Fruit fly (Drosophila melanogaster) whole organism, embryonic: ENCODE results near the gene SrpRalpha.

Source experiments
- Adf1 ChIP-seq: fragments of 200-800 bp; sonication (Bioruptor generic); IDR thresholded peaks from 2 replicates; pipeline ENCODE4 v1.3.6; 2022; ENCODE audit warnings: missing biosample characterization, missing genetic modification characterization
- BtbVII ChIP-seq: fragments of 200-800 bp; sonication (Bioruptor generic); optimal IDR thresholded peaks from 3 replicates; lab custom pipeline; 2017; ENCODE audit warnings: missing biosample characterization, mild to moderate bottlenecking, missing genetic modification characterization
- CG10654 ChIP-seq: fragments of 200-800 bp; sonication (Bioruptor generic); optimal IDR thresholded peaks from 2 replicates; lab custom pipeline; 2016; ENCODE audit warnings: missing biosample characterization, missing genetic modification characterization
- CG11696 ChIP-seq: fragments of 200-800 bp; sonication (Bioruptor generic); IDR thresholded peaks from 2 replicates; pipeline ENCODE4 v1.3.6; 2022; ENCODE audit warnings: missing biosample characterization, missing genetic modification characterization
- CG15073 ChIP-seq: fragments of 200-800 bp; sonication (Bioruptor generic); optimal IDR thresholded peaks from 2 replicates; lab custom pipeline; 2016; ENCODE audit warnings: missing biosample characterization, missing genetic modification characterization
- CG15479 ChIP-seq: fragments of 200-800 bp; sonication (Bioruptor generic); optimal IDR thresholded peaks from 3 replicates; lab custom pipeline; 2019; ENCODE audit warnings: missing biosample characterization, mild to moderate bottlenecking, missing genetic modification characterization, moderate library complexity
- CG2116 ChIP-seq: fragments of 200-800 bp; sonication (Bioruptor generic); optimal IDR thresholded peaks from 3 replicates; lab custom pipeline; 2018; ENCODE audit warnings: missing biosample characterization, mild to moderate bottlenecking, missing genetic modification characterization
- CG2129 ChIP-seq: fragments of 200-800 bp; sonication (Bioruptor generic); IDR thresholded peaks from 2 replicates; pipeline ENCODE4 v1.3.6; 2022; ENCODE audit warnings: missing biosample characterization, missing genetic modification characterization; ENCODE audit not compliant: partially characterized antibody
- CG4424 ChIP-seq: fragments of 200-800 bp; sonication (Bioruptor generic); optimal IDR thresholded peaks from 3 replicates; lab custom pipeline; 2016; ENCODE audit warnings: missing biosample characterization, missing genetic modification characterization
- CG7271 ChIP-seq: fragments of 200-800 bp; sonication (Bioruptor generic); optimal IDR thresholded peaks from 2 replicates; lab custom pipeline; 2018; ENCODE audit warnings: missing biosample characterization, mild to moderate bottlenecking, missing genetic modification characterization, moderate library complexity
- CG9609 ChIP-seq: fragments of 200-800 bp; sonication (Bioruptor generic); optimal IDR thresholded peaks from 3 replicates; lab custom pipeline; 2016; ENCODE audit warnings: missing biosample characterization, missing genetic modification characterization
- CG9727 ChIP-seq: fragments of 200-800 bp; sonication (Bioruptor generic); optimal IDR thresholded peaks from 3 replicates; lab custom pipeline; 2017; ENCODE audit warnings: missing biosample characterization, mild to moderate bottlenecking, missing genetic modification characterization
- D19B ChIP-seq: fragments of 200-800 bp; sonication (Bioruptor generic); optimal IDR thresholded peaks from 2 replicates; lab custom pipeline; 2017; ENCODE audit warnings: missing biosample characterization, mild to moderate bottlenecking, missing genetic modification characterization
- Deaf1 ChIP-seq: fragments of 200-800 bp; optimal IDR thresholded peaks from 3 replicates; lab custom pipeline; 2019; ENCODE audit warnings: missing biosample characterization, mild to moderate bottlenecking, missing genetic modification characterization, moderate library complexity
- Dip3 ChIP-seq: fragments of 200-800 bp; sonication (Bioruptor generic); optimal IDR thresholded peaks from 3 replicates; lab custom pipeline; 2016; ENCODE audit warnings: missing biosample characterization, missing genetic modification characterization
- Dll ChIP-seq: fragments of 200-800 bp; sonication (Bioruptor generic); IDR thresholded peaks from 4 replicates; pipeline ENCODE4 v1.3.6; 2022; ENCODE audit warnings: missing biosample characterization, missing genetic modification characterization; ENCODE audit not compliant: partially characterized antibody
- Drgx ChIP-seq: fragments of 200-800 bp; sonication (Bioruptor generic); IDR thresholded peaks from 2 replicates; pipeline ENCODE4 v1.3.6; 2022; ENCODE audit warnings: missing biosample characterization, missing genetic modification characterization
- E2f1 ChIP-seq: fragments of 200-800 bp; sonication (Bioruptor generic); IDR thresholded peaks from 2 replicates; pipeline ENCODE4 v1.3.6; 2022; ENCODE audit warnings: missing biosample characterization, missing genetic modification characterization
- E2f2 ChIP-seq: fragments of 200-800 bp; sonication (Bioruptor generic); IDR thresholded peaks from 2 replicates; pipeline ENCODE4 v1.3.6; 2022; ENCODE audit warnings: missing biosample characterization, missing genetic modification characterization
- Mrtf ChIP-seq: fragments of 200-800 bp; sonication (Bioruptor generic); IDR thresholded peaks from 3 replicates; pipeline ENCODE4 v1.3.6; 2022; ENCODE audit warnings: missing biosample characterization, missing genetic modification characterization
- Nf-YC ChIP-seq: fragments of 200-800 bp; optimal IDR thresholded peaks from 3 replicates; lab custom pipeline; 2019; ENCODE audit warnings: missing biosample characterization, mild to moderate bottlenecking, missing genetic modification characterization, moderate library complexity
- PHDP ChIP-seq: fragments of 200-800 bp; sonication (Bioruptor generic); optimal IDR thresholded peaks from 3 replicates; lab custom pipeline; 2018; ENCODE audit warnings: missing biosample characterization, mild to moderate bottlenecking, missing genetic modification characterization, moderate library complexity
- Ravus ChIP-seq: fragments of 200-800 bp; sonication (Bioruptor generic); IDR thresholded peaks from 2 replicates; pipeline ENCODE4 v1.3.6; 2022; ENCODE audit warnings: missing biosample characterization, missing genetic modification characterization
- Ssrp ChIP-seq: fragments of 200-800 bp; sonication (Bioruptor generic); optimal IDR thresholded peaks from 2 replicates; lab custom pipeline; 2018; ENCODE audit warnings: missing biosample characterization, mild to moderate bottlenecking, missing genetic modification characterization, moderate library complexity
- ac ChIP-seq: fragments of 200-800 bp; sonication (Bioruptor generic); optimal IDR thresholded peaks from 3 replicates; lab custom pipeline; 2017; ENCODE audit warnings: missing biosample characterization, mild to moderate bottlenecking, missing genetic modification characterization
- al ChIP-seq: fragments of 200-800 bp; sonication (Bioruptor generic); IDR thresholded peaks from 2 replicates; pipeline ENCODE4 v1.3.6; 2022; ENCODE audit warnings: missing biosample characterization, missing genetic modification characterization
- ap ChIP-seq: fragments of 200-800 bp; sonication (Bioruptor generic); IDR thresholded peaks from 2 replicates; pipeline ENCODE4 v1.3.6; 2022; ENCODE audit warnings: missing biosample characterization, missing genetic modification characterization
- bab2 ChIP-seq: fragments of 200-800 bp; sonication (Bioruptor generic); optimal IDR thresholded peaks from 2 replicates; lab custom pipeline; 2016; ENCODE audit warnings: missing biosample characterization, missing genetic modification characterization
- bcd ChIP-seq: fragments of 200-800 bp; sonication (Bioruptor generic); optimal IDR thresholded peaks from 2 replicates; lab custom pipeline; 2017; ENCODE audit warnings: missing biosample characterization, mild to moderate bottlenecking, missing genetic modification characterization
- corto ChIP-seq: fragments of 200-800 bp; sonication (Bioruptor generic); optimal IDR thresholded peaks from 2 replicates; lab custom pipeline; 2016; ENCODE audit warnings: missing biosample characterization, mild to moderate bottlenecking, missing genetic modification characterization, moderate library complexity
- fd3F ChIP-seq: fragments of 200-800 bp; sonication (Bioruptor generic); optimal IDR thresholded peaks from 2 replicates; lab custom pipeline; 2018; ENCODE audit warnings: missing biosample characterization, mild to moderate bottlenecking, missing genetic modification characterization, moderate library complexity
- fu2 ChIP-seq: fragments of 200-800 bp; sonication (Bioruptor generic); optimal IDR thresholded peaks from 2 replicates; lab custom pipeline; 2016; ENCODE audit warnings: missing biosample characterization, missing genetic modification characterization
- gce ChIP-seq: fragments of 200-800 bp; sonication (Bioruptor generic); IDR thresholded peaks from 3 replicates; pipeline ENCODE4 v1.3.6; 2022; ENCODE audit warnings: missing biosample characterization, missing genetic modification characterization
- gsb-n ChIP-seq: fragments of 200-800 bp; sonication (Bioruptor generic); optimal IDR thresholded peaks from 3 replicates; lab custom pipeline; 2018; ENCODE audit warnings: missing biosample characterization, mild to moderate bottlenecking, missing genetic modification characterization
- hbn ChIP-seq: fragments of 200-800 bp; sonication (Bioruptor generic); IDR thresholded peaks from 2 replicates; pipeline ENCODE4 v1.3.6; 2022; ENCODE audit warnings: missing biosample characterization, missing genetic modification characterization; ENCODE audit not compliant: partially characterized antibody
- jing ChIP-seq: fragments of 200-800 bp; sonication (Bioruptor generic); optimal IDR thresholded peaks from 2 replicates; lab custom pipeline; 2018; ENCODE audit warnings: missing biosample characterization, mild to moderate bottlenecking, missing genetic modification characterization
- ken ChIP-seq: fragments of 200-800 bp; sonication (Bioruptor generic); IDR thresholded peaks from 3 replicates; pipeline ENCODE4 v1.3.6; 2022; ENCODE audit warnings: missing biosample characterization, missing genetic modification characterization
- mam ChIP-seq: fragments of 200-800 bp; sonication (Bioruptor generic); optimal IDR thresholded peaks from 3 replicates; lab custom pipeline; 2016; ENCODE audit warnings: missing biosample characterization, missing genetic modification characterization
- otp ChIP-seq: fragments of 200-800 bp; sonication (Bioruptor generic); IDR thresholded peaks from 3 replicates; pipeline ENCODE4, ENCODE4 v1.3.6; 2022; ENCODE audit warnings: missing biosample characterization, missing genetic modification characterization
- p53 ChIP-seq: fragments of 200-800 bp; sonication (Bioruptor generic); optimal IDR thresholded peaks from 2 replicates; lab custom pipeline; 2016; ENCODE audit warnings: missing biosample characterization, missing genetic modification characterization
- pb ChIP-seq: fragments of 200-800 bp; sonication (Bioruptor generic); optimal IDR thresholded peaks from 3 replicates; lab custom pipeline; 2016; ENCODE audit warnings: missing biosample characterization, missing genetic modification characterization
- pfk ChIP-seq: fragments of 200-800 bp; sonication (Bioruptor generic); optimal IDR thresholded peaks from 2 replicates; lab custom pipeline; 2018; ENCODE audit warnings: missing biosample characterization, mild to moderate bottlenecking, missing genetic modification characterization, moderate library complexity
- phol ChIP-seq: fragments of 200-800 bp; sonication (Bioruptor generic); optimal IDR thresholded peaks from 3 replicates; lab custom pipeline; 2018; ENCODE audit warnings: missing biosample characterization, mild to moderate bottlenecking, missing genetic modification characterization, moderate library complexity
- psq ChIP-seq: fragments of 200-800 bp; sonication (Bioruptor generic); optimal IDR thresholded peaks from 2 replicates; lab custom pipeline; 2017; ENCODE audit warnings: missing biosample characterization, missing genetic modification characterization
- pzg ChIP-seq: fragments of 200-800 bp; sonication (Bioruptor generic); optimal IDR thresholded peaks from 3 replicates; lab custom pipeline; 2018; ENCODE audit warnings: missing biosample characterization, mild to moderate bottlenecking, missing genetic modification characterization, moderate library complexity
- sens ChIP-seq: fragments of 200-800 bp; sonication (Bioruptor generic); peaks from one replicate; lab custom pipeline; 2016; ENCODE audit warnings: missing biosample characterization, missing genetic modification characterization
- shn ChIP-seq: fragments of 200-800 bp; sonication (Bioruptor generic); optimal IDR thresholded peaks from 3 replicates; lab custom pipeline; 2016; ENCODE audit warnings: missing biosample characterization, missing genetic modification characterization
- tin ChIP-seq: fragments of 200-800 bp; sonication (Bioruptor generic); optimal IDR thresholded peaks from 3 replicates; lab custom pipeline; 2016; ENCODE audit warnings: missing biosample characterization, missing genetic modification characterization
- unc-4 ChIP-seq: fragments of 200-800 bp; sonication (Bioruptor generic); IDR thresholded peaks from 2 replicates; pipeline ENCODE4 v1.3.6; 2022; ENCODE audit warnings: missing biosample characterization, missing genetic modification characterization; ENCODE audit not compliant: partially characterized antibody
- vnd ChIP-seq: fragments of 200-800 bp; sonication (Bioruptor generic); IDR thresholded peaks from 3 replicates; pipeline ENCODE4 v1.3.6; 2022; ENCODE audit warnings: missing biosample characterization, missing genetic modification characterization; ENCODE audit not compliant: partially characterized antibody
- wor ChIP-seq: fragments of 200-800 bp; sonication (Bioruptor generic); IDR thresholded peaks from 2 replicates; pipeline ENCODE4 v1.3.6; 2022; ENCODE audit warnings: missing biosample characterization, missing genetic modification characterization

The SrpRalpha gene

DNA sequence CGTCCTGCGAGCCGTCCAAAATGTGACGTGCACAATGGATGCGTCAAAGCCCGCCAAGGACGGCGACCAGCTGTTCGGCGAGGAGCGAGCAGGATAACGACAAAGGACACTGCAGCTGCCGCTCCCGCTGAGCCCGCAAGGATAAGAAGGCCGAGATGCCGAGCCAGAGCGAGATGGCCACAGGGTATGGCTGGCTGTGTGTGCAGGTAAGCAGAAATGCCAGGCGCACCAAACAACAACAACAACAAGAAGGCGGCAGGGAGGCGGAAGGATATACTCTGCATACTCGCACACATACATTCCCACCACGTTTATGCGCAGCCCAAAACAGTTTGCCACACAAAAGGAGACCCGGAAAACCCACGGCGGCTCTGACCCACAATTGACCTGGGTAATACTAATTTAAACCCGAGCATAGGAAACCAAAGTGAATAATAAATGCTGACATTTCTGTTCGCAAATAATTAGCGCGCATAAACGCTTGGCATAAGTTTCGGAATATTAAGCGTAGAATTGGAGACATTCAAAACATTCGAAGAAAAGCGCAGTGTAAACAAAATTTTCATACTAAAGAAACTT lies 17.8 kb upstream of the SrpRalpha start (continued):
- TF ChIP-seq CG4424, result no peak
- TF ChIP-seq unc-4 (GFP tag; lab: Robert Waterston, UW), result no peak
- no peak for TF ChIP-seq vnd (GFP tag; lab: Robert Waterston, UW)
- TF ChIP-seq pb, result peak; percentile 3
- no peak for TF ChIP-seq gce (GFP tag; lab: Robert Waterston, UW)
- no peak for TF ChIP-seq pzg (GFP tag; lab: Kevin White, UChicago)
- 0 out of 3 replicates have a peak, but pooled peaks have one; percentile 39 for TF ChIP-seq otp
- peak; percentile 49 for TF ChIP-seq CG9727
- no peak for TF ChIP-seq Dll (GFP tag; lab: Robert Waterston, UW)
- TF ChIP-seq Nf-YC, result no peak
- TF ChIP-seq CG15479, result peak; percentile 64
- TF ChIP-seq mam (GFP tag; lab: Kevin White, UChicago), result no peak
- no peak for TF ChIP-seq Dip3
- TF ChIP-seq CG7271 (tag; lab: Kevin White, UChicago), result no peak
- no peak for TF ChIP-seq fd3F
- TF ChIP-seq al (GFP tag; lab: Robert Waterston, UW), result 0 out of 2 replicates have a peak, but pooled peaks have one; percentile 20
- no peak for TF ChIP-seq bcd (GFP tag; lab: Kevin White, UChicago)
- TF ChIP-seq ken (GFP tag; lab: Robert Waterston, UW), result 0 out of 3 replicates have a peak, but pooled peaks have one; percentile 8
- TF ChIP-seq tin (GFP tag; lab: Kevin White, UChicago), result no peak
- TF ChIP-seq wor (GFP tag; lab: Robert Waterston, UW), result no peak
- TF ChIP-seq CG11696 (GFP tag; lab: Robert Waterston, UW), result no peak
- TF ChIP-seq ap (GFP tag; lab: Robert Waterston, UW), result no peak
- TF ChIP-seq fu2 (GFP tag; lab: Kevin White, UChicago), result no peak
- peak; percentile 24 for TF ChIP-seq PHDP (tag; lab: Kevin White, UChicago)
- TF ChIP-seq CG15073 (GFP tag; lab: Kevin White, UChicago), result no peak
- no peak for TF ChIP-seq Adf1
- TF ChIP-seq Mrtf (GFP tag; lab: Robert Waterston, UW), result no peak
- TF ChIP-seq E2f1 (GFP tag; lab: Robert Waterston, UW), result 0 out of 2 replicates have a peak, but pooled peaks have one; percentile 34
- TF ChIP-seq shn (GFP tag; lab: Kevin White, UChicago), result no peak
- TF ChIP-seq Drgx, result 0 out of 2 replicates have a peak, but pooled peaks have one; percentile 22
- TF ChIP-seq CG2116, result no peak
- TF ChIP-seq sens, result peak; percentile 87
- TF ChIP-seq jing (GFP tag; lab: Kevin White, UChicago), result no peak
- TF ChIP-seq ac (GFP tag; lab: Kevin White, UChicago), result peak; percentile 69
- no peak for TF ChIP-seq bab2
- TF ChIP-seq phol, result no peak
- TF ChIP-seq p53 (GFP tag; lab: Kevin White, UChicago), result no peak
- no peak for TF ChIP-seq Ravus (GFP tag; lab: Robert Waterston, UW)
- TF ChIP-seq Deaf1 (tag; lab: Kevin White, UChicago), result no peak
- TF ChIP-seq D19B (GFP tag; lab: Kevin White, UChicago), result no peak
- TF ChIP-seq CG10654, result no peak
- TF ChIP-seq CG2129 (GFP tag; lab: Robert Waterston, UW), result no peak
- no peak for TF ChIP-seq CG9609 (GFP tag; lab: Kevin White, UChicago)
- TF ChIP-seq psq (GFP tag; lab: Kevin White, UChicago), result no peak
- TF ChIP-seq corto (GFP tag; lab: Kevin White, UChicago), result no peak
- 0 out of 2 replicates have a peak, but pooled peaks have one; percentile 10 for TF ChIP-seq E2f2 (GFP tag; lab: Robert Waterston, UW)
- TF ChIP-seq pfk, result no peak
- no peak for TF ChIP-seq BtbVII (GFP tag; lab: Kevin White, UChicago)
- no peak for TF ChIP-seq Ssrp (tag; lab: Kevin White, UChicago)
- TF ChIP-seq gsb-n (tag; lab: Kevin White, UChicago), result no peak
- TF ChIP-seq hbn (GFP tag; lab: Robert Waterston, UW), result no peak
